Fruit fly (Drosophila melanogaster): ENCODE results near the gene PGRP-LC.

DNA sequence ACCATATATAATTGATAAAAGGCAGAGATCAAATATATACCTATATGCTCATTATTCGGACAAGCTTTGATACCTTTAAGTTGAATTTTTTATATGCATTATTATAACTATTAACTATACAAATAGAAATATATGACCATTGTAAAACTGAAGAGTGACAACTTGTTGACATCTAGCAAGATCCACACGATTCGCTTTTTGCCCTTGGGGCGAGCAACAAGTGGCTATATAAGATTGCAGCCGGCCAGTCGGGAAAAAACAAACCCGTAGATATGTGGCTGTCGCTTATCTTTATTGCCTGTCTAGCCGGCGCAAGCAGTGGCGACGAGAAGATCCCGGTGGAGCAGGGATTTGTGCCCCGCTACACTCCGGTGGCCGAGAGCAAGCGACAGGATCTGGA, 23.3 kb downstream of the PGRP-LC start, which contains the start of gene CG34456:
- TF ChIP-seq nerfin-1 (tag; optimal IDR thresholded peaks at IDR 0.05) (no peak), Myb (GFP tag; optimal IDR thresholded peaks at IDR 0.05) (no peak), NFAT (GFP tag; IDR thresholded peaks at IDR 0.05) (no peak), tna (GFP tag; IDR thresholded peaks at IDR 0.05; ENCODE audit: partially characterized antibody) (no peak), Hey (tag; optimal IDR thresholded peaks at IDR 0.05) (no peak), ewg (GFP tag; optimal IDR thresholded peaks at IDR 0.05) (no peak), hb (GFP tag; IDR thresholded peaks at IDR 0.05; ENCODE audit: partially characterized antibody) (no peak), BEAF-32 (GFP tag; optimal IDR thresholded peaks at IDR 0.05) (no peak), ERR (GFP tag; optimal IDR thresholded peaks at IDR 0.05) (no peak), ara (GFP tag; IDR thresholded peaks at IDR 0.05) (no peak), CG4360 (GFP tag; IDR thresholded peaks at IDR 0.05) (no peak)
